Worm (Caenorhabditis elegans) whole organism, mixed stage, embryonic: ENCODE measurements around the gene nhr-28.
A peak's percentile ranks its signal among the peaks of the same experiment; 100 is the strongest.

Experiments
- M03D4.4 ChIP-seq: sonication (generic microtip); optimal IDR thresholded peaks from 2 replicates; lab custom pipeline; 2017; ENCODE audit warnings: mild to moderate bottlenecking, missing genetic modification characterization, missing compliant biosample characterization
- bed-3 ChIP-seq: fragments of 200-800 bp; sonication (Bioruptor generic); optimal IDR thresholded peaks from 3 replicates; lab custom pipeline; 2018; ENCODE audit warnings: mild to moderate bottlenecking, missing genetic modification characterization, moderate library complexity, missing compliant biosample characterization
- blmp-1 ChIP-seq: fragments of 150-350 bp; optimal IDR thresholded peaks from 2 replicates; lab custom pipeline; 2014; ENCODE audit warnings: missing biosample characterization, missing genetic modification characterization
- ceh-39 ChIP-seq: fragments of 150-350 bp; optimal IDR thresholded peaks from 2 replicates; lab custom pipeline; 2014; ENCODE audit warnings: missing biosample characterization, missing genetic modification characterization
- ceh-43 ChIP-seq: fragments of 200-800 bp; sonication (Bioruptor generic); optimal IDR thresholded peaks from 2 replicates; lab custom pipeline; 2018; ENCODE audit warnings: mild to moderate bottlenecking, missing genetic modification characterization, moderate library complexity, missing compliant biosample characterization
- ceh-83 ChIP-seq: fragments of 200-800 bp; sonication (Bioruptor generic); optimal IDR thresholded peaks from 2 replicates; lab custom pipeline; 2018; ENCODE audit warnings: mild to moderate bottlenecking, missing genetic modification characterization, missing compliant biosample characterization
- ces-1 ChIP-seq: fragments of 150-350 bp; optimal IDR thresholded peaks from 2 replicates; lab custom pipeline; 2014; ENCODE audit warnings: missing biosample characterization, missing genetic modification reagents, missing genetic modification characterization
- cnd-1 ChIP-seq: fragments of 200-800 bp; sonication (Bioruptor generic); optimal IDR thresholded peaks from 2 replicates; lab custom pipeline; 2018; ENCODE audit warnings: mild to moderate bottlenecking, missing genetic modification characterization, missing compliant biosample characterization
- drap-1 ChIP-seq: fragments of 200-800 bp; sonication (Bioruptor generic); optimal IDR thresholded peaks from 3 replicates; lab custom pipeline; 2018; ENCODE audit warnings: mild to moderate bottlenecking, missing genetic modification characterization, missing compliant biosample characterization
- elt-1 ChIP-seq: sonication (generic microtip); optimal IDR thresholded peaks from 2 replicates; lab custom pipeline; 2017; ENCODE audit warnings: missing genetic modification characterization, mild to moderate bottlenecking, missing compliant biosample characterization, antibody characterized with exemption, moderate library complexity, borderline replicate concordance; ENCODE audit not compliant: insufficient read depth
- elt-3 ChIP-seq: fragments of 150-350 bp; optimal IDR thresholded peaks from 2 replicates; lab custom pipeline; 2014; ENCODE audit warnings: missing biosample characterization, missing genetic modification characterization
- ham-2 ChIP-seq: fragments of 200-800 bp; sonication (Bioruptor generic); optimal IDR thresholded peaks from 2 replicates; lab custom pipeline; 2018; ENCODE audit warnings: mild to moderate bottlenecking, missing genetic modification characterization, missing compliant biosample characterization
- hlh-1 ChIP-seq: fragments of 150-350 bp; optimal IDR thresholded peaks from 2 replicates; lab custom pipeline; 2014; ENCODE audit warnings: missing biosample characterization, missing genetic modification reagents, missing genetic modification characterization
- lin-13 ChIP-seq: fragments of 150-350 bp; optimal IDR thresholded peaks from 2 replicates; lab custom pipeline; 2014; ENCODE audit warnings: missing biosample characterization, missing genetic modification characterization
- lin-32 ChIP-seq: fragments of 200-800 bp; sonication (Bioruptor generic); optimal IDR thresholded peaks from 2 replicates; lab custom pipeline; 2018; ENCODE audit warnings: mild to moderate bottlenecking, missing genetic modification characterization, missing compliant biosample characterization
- lsy-2 ChIP-seq: fragments of 150-350 bp; optimal IDR thresholded peaks from 2 replicates; lab custom pipeline; 2014; ENCODE audit warnings: missing biosample characterization, missing genetic modification characterization
- mab-5 ChIP-seq: fragments of 150-350 bp; optimal IDR thresholded peaks from 2 replicates; lab custom pipeline; 2014; ENCODE audit warnings: missing biosample characterization, missing genetic modification characterization
- mep-1 ChIP-seq: fragments of 150-350 bp; optimal IDR thresholded peaks from 2 replicates; lab custom pipeline; 2017; ENCODE audit warnings: missing biosample characterization, missing genetic modification reagents, missing genetic modification characterization, inconsistent platforms
- nhr-12 ChIP-seq: fragments of 150-350 bp; optimal IDR thresholded peaks from 2 replicates; lab custom pipeline; 2014; ENCODE audit warnings: missing biosample characterization, missing genetic modification characterization
- nhr-2 ChIP-seq: fragments of 150-350 bp; optimal IDR thresholded peaks from 2 replicates; lab custom pipeline; 2014; ENCODE audit warnings: missing biosample characterization, missing genetic modification characterization
- nhr-237 ChIP-seq: fragments of 150-350 bp; optimal IDR thresholded peaks from 2 replicates; lab custom pipeline; 2014; ENCODE audit warnings: missing biosample characterization, missing genetic modification characterization
- nhr-76 ChIP-seq: sonication (generic microtip); optimal IDR thresholded peaks from 2 replicates; lab custom pipeline; 2017; ENCODE audit warnings: missing biosample characterization, missing genetic modification characterization
- pha-4 ChIP-seq: fragments of 150-350 bp; optimal IDR thresholded peaks from 2 replicates; lab custom pipeline; 2018; ENCODE audit warnings: missing biosample characterization, missing genetic modification reagents, missing genetic modification characterization
- sem-2 ChIP-seq: fragments of 200-800 bp; sonication (Bioruptor generic); optimal IDR thresholded peaks from 2 replicates; lab custom pipeline; 2018; ENCODE audit warnings: mild to moderate bottlenecking, missing genetic modification characterization, missing compliant biosample characterization
- snpc-4 ChIP-seq: fragments of 150-350 bp; optimal IDR thresholded peaks from 2 replicates; lab custom pipeline; 2014; ENCODE audit warnings: missing biosample characterization, missing genetic modification characterization
- sptf-1 ChIP-seq: sonication (generic microtip); optimal IDR thresholded peaks from 2 replicates; lab custom pipeline; 2017; ENCODE audit warnings: mild to moderate bottlenecking, missing genetic modification characterization, moderate library complexity, missing compliant biosample characterization
- unc-120 ChIP-seq: sonication (generic microtip); optimal IDR thresholded peaks from 2 replicates; lab custom pipeline; 2017; ENCODE audit warnings: missing genetic modification characterization, missing compliant biosample characterization; ENCODE audit not compliant: poor library complexity, severe bottlenecking
- unc-39 ChIP-seq: fragments of 150-350 bp; optimal IDR thresholded peaks from 2 replicates; lab custom pipeline; 2014; ENCODE audit warnings: missing biosample characterization, missing genetic modification characterization
- unc-62 ChIP-seq: fragments of 150-350 bp; optimal IDR thresholded peaks from 2 replicates; lab custom pipeline; 2014; ENCODE audit warnings: missing biosample characterization, missing genetic modification reagents, missing genetic modification characterization
- zip-8 ChIP-seq: fragments of 150-350 bp; optimal IDR thresholded peaks from 2 replicates; lab custom pipeline; 2014; ENCODE audit warnings: missing biosample characterization, missing genetic modification characterization
- ztf-11 ChIP-seq: fragments of 150-350 bp; optimal IDR thresholded peaks from 2 replicates; lab custom pipeline; 2014; ENCODE audit warnings: missing biosample characterization, missing genetic modification characterization

The nhr-28 gene

ce11 chrX:16381115-16381514, 26.3 kb downstream of the nhr-28 start:
- TF ChIP-seq M03D4.4: no peak
- no peak for TF ChIP-seq sem-2 (GFP tag; lab: Kevin White, UChicago)
- no peak for TF ChIP-seq zip-8 (tag; lab: Kevin White, UChicago)
- TF ChIP-seq sptf-1 (tag; lab: Kevin White, UChicago): no peak
- TF ChIP-seq bed-3 (GFP tag; lab: Kevin White, UChicago): no peak
- TF ChIP-seq nhr-12 (tag; lab: Kevin White, UChicago): no peak

ce11 chrX:16381908-16382307, 27.1 kb downstream of the nhr-28 start:
- TF ChIP-seq blmp-1 (tag; lab: Kevin White, UChicago) (no peak), unc-120 (no peak), snpc-4 (tag; lab: Kevin White, UChicago) (no peak), ces-1 (GFP tag; lab: Kevin White, UChicago) (no peak), lin-13 (tag; lab: Kevin White, UChicago) (no peak), drap-1 (GFP tag; lab: Kevin White, UChicago) (no peak), ceh-43 (GFP tag; lab: Kevin White, UChicago) (no peak), nhr-12 (tag; lab: Kevin White, UChicago) (no peak), ham-2 (GFP tag; lab: Kevin White, UChicago) (no peak), elt-3 (tag; lab: Kevin White, UChicago) (no peak), lin-32 (no peak), unc-62 (no peak), unc-39 (tag; lab: Kevin White, UChicago) (no peak), nhr-2 (no peak), hlh-1 (tag; lab: Kevin White, UChicago) (no peak)

- TF ChIP-seq M03D4.4: no peak
- TF ChIP-seq hlh-1 (tag; lab: Kevin White, UChicago): no peak
- no peak for TF ChIP-seq unc-120
- no peak for TF ChIP-seq pha-4 (tag; lab: Kevin White, UChicago)
- TF ChIP-seq sptf-1 (tag; lab: Kevin White, UChicago): no peak
- TF ChIP-seq nhr-12 (tag; lab: Kevin White, UChicago): no peak
- no peak for TF ChIP-seq lsy-2 (tag; lab: Kevin White, UChicago)
- no peak for TF ChIP-seq mab-5 (tag; lab: Kevin White, UChicago)
- no peak for TF ChIP-seq bed-3 (GFP tag; lab: Kevin White, UChicago)
- TF ChIP-seq unc-39 (tag; lab: Kevin White, UChicago): no peak
- no peak for TF ChIP-seq ham-2 (GFP tag; lab: Kevin White, UChicago)
- TF ChIP-seq nhr-2: no peak
- no peak for TF ChIP-seq lin-32
- TF ChIP-seq sem-2 (GFP tag; lab: Kevin White, UChicago): no peak
- no peak for TF ChIP-seq nhr-237
- no peak for TF ChIP-seq ceh-83 (GFP tag; lab: Kevin White, UChicago)
- TF ChIP-seq nhr-76 (tag; lab: Kevin White, UChicago): no peak
- TF ChIP-seq elt-1 (tag; lab: Kevin White, UChicago): no peak
- no peak for TF ChIP-seq zip-8 (tag; lab: Kevin White, UChicago)
- TF ChIP-seq lin-13 (tag; lab: Kevin White, UChicago): no peak
Measured at ce11 chrX:16383084-16383483, 28.3 kb downstream of the nhr-28 start.

- TF ChIP-seq ztf-11 (tag; lab: Kevin White, UChicago) (no peak), elt-1 (tag; lab: Kevin White, UChicago) (no peak), nhr-2 (no peak), ceh-39 (tag; lab: Kevin White, UChicago) (no peak), M03D4.4 (no peak), pha-4 (tag; lab: Kevin White, UChicago) (no peak), ceh-43 (GFP tag; lab: Kevin White, UChicago) (no peak), blmp-1 (tag; lab: Kevin White, UChicago) (no peak), cnd-1 (no peak)
Measured at ce11 chrX:16384010-16384409, 29.2 kb downstream of the nhr-28 start.

- TF ChIP-seq elt-3 (tag; lab: Kevin White, UChicago) (no peak), mep-1 (tag; lab: Kevin White, UChicago) (no peak), hlh-1 (tag; lab: Kevin White, UChicago) (peak; percentile 47)
- TF ChIP-seq, all 35 proteins: peak for 1
Measured at ce11 chrX:16387206-16387605, 32.4 kb downstream of the nhr-28 start.
